Fruit fly (Drosophila melanogaster) whole organism, pupa: ENCODE measurements around the gene CG9702.

Experiments
- CG12605 ChIP-seq: fragments of 200-800 bp; sonication (Bioruptor generic); IDR thresholded peaks from 2 replicates; pipeline ENCODE4 v1.3.6; 2022; ENCODE audit warnings: missing biosample characterization, missing genetic modification characterization
- CG13204 ChIP-seq: fragments of 200-800 bp; sonication (Bioruptor generic); optimal IDR thresholded peaks from 2 replicates; lab custom pipeline; 2018; ENCODE audit warnings: missing biosample characterization, mild to moderate bottlenecking, missing genetic modification characterization, moderate library complexity
- CG14655 ChIP-seq: fragments of 200-800 bp; sonication (Bioruptor generic); optimal IDR thresholded peaks from 3 replicates; lab custom pipeline; 2017; ENCODE audit warnings: mild to moderate bottlenecking, missing biosample characterization, missing genetic modification reagents, missing genetic modification characterization
- CG15710 ChIP-seq: fragments of 200-800 bp; sonication (Bioruptor generic); optimal IDR thresholded peaks from 2 replicates; lab custom pipeline; 2018; ENCODE audit warnings: missing biosample characterization, mild to moderate bottlenecking, missing genetic modification characterization, moderate library complexity
- CG32121 ChIP-seq: fragments of 200-800 bp; sonication (Bioruptor generic); IDR thresholded peaks from 2 replicates; pipeline ENCODE4 v1.3.6; 2022; ENCODE audit warnings: missing biosample characterization, missing genetic modification characterization
- CG34367 ChIP-seq: fragments of 200-800 bp; sonication (Bioruptor generic); optimal IDR thresholded peaks from 2 replicates; lab custom pipeline; 2018; ENCODE audit warnings: missing biosample characterization, mild to moderate bottlenecking, missing genetic modification characterization
- CG4496 ChIP-seq: fragments of 200-800 bp; sonication (Bioruptor generic); IDR thresholded peaks from 3 replicates; pipeline ENCODE4 v1.3.6; 2022; ENCODE audit warnings: missing biosample characterization, missing genetic modification characterization
- CG8159 ChIP-seq: fragments of 200-800 bp; sonication (Bioruptor generic); optimal IDR thresholded peaks from 3 replicates; lab custom pipeline; 2018; ENCODE audit warnings: missing biosample characterization, mild to moderate bottlenecking, missing genetic modification characterization, moderate library complexity
- CG9948 ChIP-seq: fragments of 200-800 bp; sonication (Bioruptor generic); optimal IDR thresholded peaks from 2 replicates; lab custom pipeline; 2018; ENCODE audit warnings: missing biosample characterization, mild to moderate bottlenecking, missing genetic modification characterization, moderate library complexity
- EcR ChIP-seq: fragments of 200-800 bp; sonication (Bioruptor generic); optimal IDR thresholded peaks from 3 replicates; lab custom pipeline; 2019; ENCODE audit warnings: missing biosample characterization, missing genetic modification characterization, mild to moderate bottlenecking, moderate library complexity, missing genetic modification reagents
- Ets98B ChIP-seq: fragments of 200-800 bp; sonication (Bioruptor generic); IDR thresholded peaks from 2 replicates; pipeline ENCODE4 v1.3.6; 2022; ENCODE audit warnings: missing biosample characterization, missing genetic modification characterization
- Snoo ChIP-seq: fragments of 200-800 bp; sonication (Bioruptor generic); optimal IDR thresholded peaks from 3 replicates; lab custom pipeline; 2017; ENCODE audit warnings: missing biosample characterization, mild to moderate bottlenecking, missing genetic modification characterization, inconsistent platforms
- gl ChIP-seq: fragments of 200-800 bp; sonication (Bioruptor generic); optimal IDR thresholded peaks from 2 replicates; lab custom pipeline; 2018; ENCODE audit warnings: missing biosample characterization, mild to moderate bottlenecking, missing genetic modification characterization

- TF ChIP-seq CG12605 (GFP tag; lab: Robert Waterston, UW) (no peak), CG14655 (GFP tag; lab: Kevin White, UChicago) (peak; percentile 3), CG9948 (tag; lab: Kevin White, UChicago) (no peak), CG13204 (GFP tag; lab: Kevin White, UChicago) (no peak), CG4496 (no peak), CG32121 (peak; percentile 27; the same call in 1 of the 2 replicates), gl (tag; lab: Kevin White, UChicago) (no peak), CG15710 (tag; lab: Kevin White, UChicago) (no peak), Snoo (tag; lab: Kevin White, UChicago) (no peak), CG8159 (tag; lab: Kevin White, UChicago) (no peak), EcR (GFP tag; lab: Kevin White, UChicago) (no peak), CG34367 (tag; lab: Kevin White, UChicago) (no peak), Ets98B (GFP tag; lab: Robert Waterston, UW) (no peak)
These were observed 26.7 kb upstream of the CG9702 start for dm6 chr3R:30552548-30552947.
